Worm (Caenorhabditis elegans): ENCODE measurements around the gene F02E11.4.
A peak's percentile ranks its signal among the peaks of the same experiment; 100 is the strongest.

Gene F02E11.4

DNA sequence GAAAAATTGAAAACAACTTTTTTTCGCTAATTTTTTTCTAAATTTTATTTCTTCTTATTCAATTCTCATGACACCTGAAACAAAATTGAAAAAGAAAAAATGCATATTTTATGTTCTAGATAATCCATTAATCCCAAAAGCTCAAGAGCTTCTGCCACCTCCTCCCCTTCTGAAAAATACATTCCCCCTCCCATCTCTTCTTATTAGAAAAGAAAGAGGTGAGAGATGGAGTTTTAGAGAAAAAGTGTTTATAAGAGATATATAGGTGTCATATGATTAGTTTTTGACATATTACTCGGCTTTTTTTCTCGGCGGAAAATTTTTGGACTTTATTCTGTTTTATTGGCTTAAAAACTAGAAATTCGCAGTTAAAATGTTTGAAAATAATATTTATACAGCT lies 7.0 kb downstream of the F02E11.4 start:
- TF ChIP-seq ztf-16 (tag; optimal IDR thresholded peaks at IDR 0.05) (no peak), sdc-2 (tag; optimal IDR thresholded peaks at IDR 0.05) (no peak), lin-11 (tag; optimal IDR thresholded peaks at IDR 0.05) (no peak), eyg-1 (tag; optimal IDR thresholded peaks at IDR 0.05) (no peak), nhr-232 (tag; optimal IDR thresholded peaks at IDR 0.05) (no peak), ahr-1 (tag; optimal IDR thresholded peaks at IDR 0.05) (no peak), pat-9 (tag; optimal IDR thresholded peaks at IDR 0.05) (no peak), pag-3 (tag; optimal IDR thresholded peaks at IDR 0.05; ENCODE audit: borderline replicate concordance) (no peak), ceh-19 (GFP tag; optimal IDR thresholded peaks at IDR 0.05) (no peak), ceh-6 (GFP tag; optimal IDR thresholded peaks at IDR 0.05) (no peak), ets-4 (tag; optimal IDR thresholded peaks at IDR 0.05) (no peak), K09A11.1 (tag; optimal IDR thresholded peaks at IDR 0.05; ENCODE audit: insufficient read depth) (no peak), Y22D7AL.16 (tag; optimal IDR thresholded peaks at IDR 0.05) (no peak), sox-4 (tag; optimal IDR thresholded peaks at IDR 0.05) (no peak), F13H6.1 (tag; optimal IDR thresholded peaks at IDR 0.05) (no peak), ceh-34 (tag; optimal IDR thresholded peaks at IDR 0.05) (no peak)

DNA sequence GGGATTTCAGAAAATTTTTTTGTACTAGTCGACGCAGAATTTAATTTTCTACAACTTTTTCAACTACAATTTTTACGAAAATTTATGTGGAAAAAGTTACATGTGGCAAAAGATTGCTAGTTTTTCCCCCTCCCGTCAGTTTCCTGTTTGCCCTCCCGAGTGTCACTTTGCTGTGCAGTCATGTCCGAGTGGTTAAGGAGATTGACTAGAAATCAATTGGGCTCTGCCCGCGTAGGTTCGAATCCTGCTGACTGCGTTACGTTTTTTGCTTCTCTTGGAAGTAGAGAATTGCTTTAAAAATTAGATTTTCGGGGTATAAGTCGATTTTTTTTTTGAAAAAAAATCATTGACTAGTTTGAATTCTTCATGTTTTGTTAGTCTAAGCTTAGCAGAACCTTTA lies 9.8 kb downstream of the F02E11.4 start:
- TF ChIP-seq ceh-30 (tag; optimal IDR thresholded peaks at IDR 0.05) (no peak), elt-4 (tag; optimal IDR thresholded peaks at IDR 0.05) (no peak), syd-9 (tag; optimal IDR thresholded peaks at IDR 0.05) (no peak), Y22D7AL.16 (tag; optimal IDR thresholded peaks at IDR 0.05) (peak; percentile 18), che-1 (tag; optimal IDR thresholded peaks at IDR 0.05) (peak; percentile 48), tbx-7 (tag; optimal IDR thresholded peaks at IDR 0.05) (no peak), C08G9.2 (tag; optimal IDR thresholded peaks at IDR 0.05) (no peak), hlh-8 (tag; optimal IDR thresholded peaks at IDR 0.05) (no peak), unc-3 (GFP tag; conservative IDR thresholded peaks at IDR 0.05) (no peak), unc-3 (tag; optimal IDR thresholded peaks at IDR 0.05) (no peak), nhr-232 (tag; optimal IDR thresholded peaks at IDR 0.05) (peak; percentile 10), pat-9 (tag; optimal IDR thresholded peaks at IDR 0.05) (no peak), ceh-6 (GFP tag; optimal IDR thresholded peaks at IDR 0.05) (no peak), hlh-15 (tag; optimal IDR thresholded peaks at IDR 0.05) (no peak), madf-2 (tag; optimal IDR thresholded peaks at IDR 0.05) (no peak), ahr-1 (tag; optimal IDR thresholded peaks at IDR 0.05) (no peak), eyg-1 (tag; optimal IDR thresholded peaks at IDR 0.05) (no peak), mec-3 (tag; optimal IDR thresholded peaks at IDR 0.05; ENCODE audit: borderline replicate concordance) (no peak), ceh-24 (tag; optimal IDR thresholded peaks at IDR 0.05) (no peak), ceh-48 (tag; optimal IDR thresholded peaks at IDR 0.05) (no peak), dve-1 (tag; optimal IDR thresholded peaks at IDR 0.05) (no peak), dmd-4 (tag; optimal IDR thresholded peaks at IDR 0.05; ENCODE audit: borderline replicate concordance) (no peak), F13H6.1 (tag; optimal IDR thresholded peaks at IDR 0.05) (no peak)

DNA sequence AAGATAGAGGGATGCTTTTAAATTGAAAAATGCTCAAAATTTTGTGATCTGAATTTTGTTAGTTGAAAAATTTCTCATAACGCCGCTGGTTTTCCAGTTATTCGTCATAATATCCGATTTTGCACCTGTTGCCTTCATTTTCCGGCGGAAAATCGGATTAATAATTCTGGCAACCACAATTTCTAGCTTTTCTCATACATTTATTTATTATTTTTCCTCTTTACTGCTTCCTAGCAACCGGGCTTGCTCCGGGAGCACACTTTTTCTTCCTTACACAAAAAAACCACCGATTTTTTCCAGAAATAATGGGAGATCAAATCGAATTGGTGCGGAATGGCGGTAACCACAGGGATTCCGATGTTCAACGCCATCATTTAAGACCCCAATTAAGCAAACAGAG lies 10.2 kb downstream of the F02E11.4 start, which contains the start of gene F02E11.7:
TSS of gene F02E11.7 (plus strand) at position 301 of the 400 bp plus-strand sequence.
- TF ChIP-seq tbx-2 (tag; optimal IDR thresholded peaks at IDR 0.05): no peak
- no peak for TF ChIP-seq T23F11.4 (GFP tag; optimal IDR thresholded peaks at IDR 0.05)
- no peak for TF ChIP-seq elt-2 (tag; optimal IDR thresholded peaks at IDR 0.05)
- TF ChIP-seq ceh-19 (GFP tag; optimal IDR thresholded peaks at IDR 0.05): no peak

DNA sequence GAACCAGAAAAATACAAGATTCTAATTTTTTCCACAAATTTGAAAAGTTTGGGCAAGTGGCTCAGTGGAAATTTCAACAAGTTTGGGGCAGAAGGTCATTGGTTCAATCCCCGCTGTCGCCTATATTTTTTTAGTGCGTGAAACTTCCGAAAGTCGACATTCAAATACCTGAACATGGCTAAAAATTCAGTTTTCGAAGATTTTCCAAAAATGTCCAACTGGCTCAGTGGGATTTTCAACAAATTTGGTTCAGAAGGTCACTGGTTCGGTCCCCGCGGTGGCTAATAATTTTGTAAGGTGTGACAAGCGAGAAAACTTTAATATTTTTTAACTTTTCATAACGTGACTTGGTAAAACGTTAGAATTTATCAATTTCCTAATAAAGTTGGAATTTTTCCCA lies 12.9 kb downstream of the F02E11.4 start:
- TF ChIP-seq ets-4 (tag; optimal IDR thresholded peaks at IDR 0.05) (no peak), Y22D7AL.16 (tag; optimal IDR thresholded peaks at IDR 0.05) (no peak), C08G9.2 (tag; optimal IDR thresholded peaks at IDR 0.05) (no peak), hlh-30 (tag; optimal IDR thresholded peaks at IDR 0.05; ENCODE audit: insufficient read depth) (no peak), madf-2 (tag; optimal IDR thresholded peaks at IDR 0.05) (no peak), hlh-15 (tag; optimal IDR thresholded peaks at IDR 0.05) (no peak), dve-1 (tag; optimal IDR thresholded peaks at IDR 0.05) (no peak), ceh-18 (tag; optimal IDR thresholded peaks at IDR 0.05) (no peak), pag-3 (tag; optimal IDR thresholded peaks at IDR 0.05; ENCODE audit: borderline replicate concordance) (no peak)

Measured in whole organism, late embryonic.